Fruit fly (Drosophila melanogaster): ENCODE results near the gene CG1486.

dm6 chrX:21322289-21322981, 1.4 kb upstream of the CG1486 start:
- no peak for TF ChIP-seq Hr96 (GFP tag; optimal IDR thresholded peaks at IDR 0.05)
- no peak for TF ChIP-seq CG11617 (GFP tag; optimal IDR thresholded peaks at IDR 0.05)
- no peak for TF ChIP-seq bab1 (GFP tag; optimal IDR thresholded peaks at IDR 0.05)
- no peak for TF ChIP-seq cic (GFP tag; optimal IDR thresholded peaks at IDR 0.05)
- TF ChIP-seq toe (GFP tag; optimal IDR thresholded peaks at IDR 0.05), result peak; percentile 48
- TF ChIP-seq pad (GFP tag; optimal IDR thresholded peaks at IDR 0.05), result peak; percentile 62

All from whole organism, adult.